Worm (Caenorhabditis elegans) whole organism, mixed stage, embryonic: ENCODE measurements around the gene str-57.

ENCODE experiments used
- blmp-1 ChIP-seq: fragments of 150-350 bp; optimal IDR thresholded peaks from 2 replicates; lab custom pipeline; 2014; ENCODE audit warnings: missing biosample characterization, missing genetic modification characterization
- ceh-43 ChIP-seq: fragments of 200-800 bp; sonication (Bioruptor generic); optimal IDR thresholded peaks from 2 replicates; lab custom pipeline; 2018; ENCODE audit warnings: mild to moderate bottlenecking, missing genetic modification characterization, moderate library complexity, missing compliant biosample characterization
- nhr-76 ChIP-seq: sonication (generic microtip); optimal IDR thresholded peaks from 2 replicates; lab custom pipeline; 2017; ENCODE audit warnings: missing biosample characterization, missing genetic modification characterization
- zip-8 ChIP-seq: fragments of 150-350 bp; optimal IDR thresholded peaks from 2 replicates; lab custom pipeline; 2014; ENCODE audit warnings: missing biosample characterization, missing genetic modification characterization

DNA sequence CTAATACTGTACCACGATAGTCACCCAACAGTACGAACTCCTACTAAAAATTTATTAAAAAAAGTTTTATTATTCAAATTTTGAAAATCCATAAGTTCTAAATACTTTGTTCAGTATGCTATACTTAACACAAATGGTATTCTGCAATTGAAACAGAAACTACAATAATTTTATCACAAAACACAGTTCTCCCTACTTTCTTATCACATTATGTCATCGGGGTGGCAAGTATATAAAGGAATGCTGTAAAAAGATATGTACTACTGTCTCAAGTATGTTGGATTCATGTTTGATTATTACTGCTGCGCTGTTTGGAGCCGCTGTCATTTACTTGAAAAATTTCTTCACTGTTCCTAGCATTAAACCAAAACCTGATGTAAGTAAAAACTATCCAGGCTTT, 50.6 kb downstream of the str-57 start, which contains the start of gene cdr-1:
- no peak for TF ChIP-seq blmp-1 (tag; lab: Kevin White, UChicago)
- no peak for TF ChIP-seq nhr-76
- no peak for TF ChIP-seq zip-8 (tag; lab: Kevin White, UChicago)
- no peak for TF ChIP-seq ceh-43 (GFP tag; lab: Kevin White, UChicago)
